Worm (Caenorhabditis elegans) whole organism, L3 larva: Measurements from ENCODE around the gene rps-9.

Source experiments
- elt-1 ChIP-seq: fragments of 150-350 bp; optimal IDR thresholded peaks from 2 replicates; lab custom pipeline; 2014; ENCODE audit warnings: missing biosample characterization, missing genetic modification characterization
- nfya-1 ChIP-seq: sonication (generic microtip); optimal IDR thresholded peaks from 2 replicates; lab custom pipeline; 2017; ENCODE audit warnings: missing genetic modification characterization, mild to moderate bottlenecking, missing compliant biosample characterization, antibody characterized with exemption, moderate library complexity; ENCODE audit not compliant: insufficient read depth
- nhr-237 ChIP-seq: fragments of 150-350 bp; optimal IDR thresholded peaks from 2 replicates; lab custom pipeline; 2014; ENCODE audit warnings: missing biosample characterization, missing genetic modification characterization

ce11 chrII:11154957-11155356 lies 28.8 kb upstream of the rps-9 start:
- TF ChIP-seq nfya-1 (tag; lab: Kevin White, UChicago) (no peak), nhr-237 (no peak), elt-1 (tag; lab: Kevin White, UChicago) (no peak)
